Worm (Caenorhabditis elegans) whole organism, young adult: Measurements from ENCODE around the gene srab-7.

Experiments
- B0019.2 ChIP-seq: fragments of 200-800 bp; sonication (Bioruptor generic); conservative IDR thresholded peaks from 2 replicates; pipeline ENCODE4 v1.3.6; 2022; ENCODE audit warnings: missing genetic modification reagents, missing genetic modification characterization, missing compliant biosample characterization
- B0035.1 ChIP-seq: sonication (generic microtip); optimal IDR thresholded peaks from 2 replicates; lab custom pipeline; 2016; ENCODE audit warnings: missing genetic modification characterization, mild to moderate bottlenecking, missing compliant biosample characterization, missing genotype, missing genetic modification reagents
- B0336.3 ChIP-seq: fragments of 200-800 bp; sonication (Bioruptor generic); IDR thresholded peaks from 2 replicates; pipeline ENCODE4 v1.3.6; 2022; ENCODE audit warnings: missing genetic modification characterization, missing compliant biosample characterization
- F10E7.11 ChIP-seq: sonication (generic microtip); optimal IDR thresholded peaks from 2 replicates; lab custom pipeline; 2017; ENCODE audit warnings: mild to moderate bottlenecking, missing genetic modification characterization, moderate library complexity, missing compliant biosample characterization
- F22D6.2 ChIP-seq: sonication (generic microtip); optimal IDR thresholded peaks from 2 replicates; lab custom pipeline; 2016; ENCODE audit warnings: mild to moderate bottlenecking, missing genetic modification characterization, missing compliant biosample characterization
- F49E8.2 ChIP-seq: sonication (generic microtip); optimal IDR thresholded peaks from 3 replicates; lab custom pipeline; 2017; ENCODE audit warnings: missing genetic modification characterization, mild to moderate bottlenecking, missing compliant biosample characterization, antibody characterized with exemption, moderate library complexity; ENCODE audit not compliant: insufficient read depth
- F52B5.7 ChIP-seq: sonication (generic microtip); optimal IDR thresholded peaks from 2 replicates; lab custom pipeline; 2016; ENCODE audit warnings: mild to moderate bottlenecking, missing genetic modification characterization, missing compliant biosample characterization
- F55B11.4 ChIP-seq: sonication (generic microtip); optimal IDR thresholded peaks from 2 replicates; lab custom pipeline; 2016; ENCODE audit warnings: missing compliant biosample characterization, missing genetic modification characterization, borderline replicate concordance; ENCODE audit not compliant: insufficient read depth
- K11D2.4 ChIP-seq: fragments of 200-800 bp; sonication (Bioruptor generic); IDR thresholded peaks from 2 replicates; pipeline ENCODE4 v1.3.6; 2022; ENCODE audit warnings: missing genetic modification reagents, missing genetic modification characterization, missing compliant biosample characterization
- Y53G8AR.9 ChIP-seq: fragments of 200-800 bp; sonication (Bioruptor generic); conservative IDR thresholded peaks from 2 replicates; pipeline ENCODE4 v1.3.6; 2022; ENCODE audit warnings: missing genetic modification reagents, missing genetic modification characterization, missing compliant biosample characterization
- Y56A3A.18 ChIP-seq: fragments of 200-800 bp; sonication (Bioruptor generic); IDR thresholded peaks from 2 replicates; pipeline ENCODE4 v1.3.6; 2022; ENCODE audit warnings: missing genetic modification reagents, missing genetic modification characterization, missing compliant biosample characterization
- Y67H2A.10 ChIP-seq: fragments of 200-800 bp; sonication (Bioruptor generic); conservative IDR thresholded peaks from 2 replicates; pipeline ENCODE4 v1.3.6; 2022; ENCODE audit warnings: missing genetic modification reagents, missing genetic modification characterization, missing compliant biosample characterization
- Y79H2A.3 ChIP-seq: fragments of 200-800 bp; sonication (Bioruptor generic); conservative IDR thresholded peaks from 2 replicates; pipeline ENCODE4 v1.3.6; 2022; ENCODE audit warnings: missing genetic modification reagents, missing genetic modification characterization, missing compliant biosample characterization
- Y95B8A.8 ChIP-seq: fragments of 200-800 bp; sonication (Bioruptor generic); IDR thresholded peaks from 2 replicates; pipeline ENCODE4 v1.3.6; 2022; ENCODE audit warnings: missing genetic modification reagents, missing genetic modification characterization, missing compliant biosample characterization
- ccch-3 ChIP-seq: fragments of 200-800 bp; sonication (Bioruptor generic); optimal IDR thresholded peaks from 2 replicates; lab custom pipeline; 2018; ENCODE audit warnings: mild to moderate bottlenecking, missing genetic modification characterization, missing compliant biosample characterization
- dpff-1 ChIP-seq: sonication (generic microtip); optimal IDR thresholded peaks from 2 replicates; lab custom pipeline; 2017; ENCODE audit warnings: mild to moderate bottlenecking, missing genetic modification characterization, missing compliant biosample characterization
- egrh-3 ChIP-seq: fragments of 200-800 bp; sonication (Bioruptor generic); IDR thresholded peaks from 2 replicates; pipeline ENCODE4 v1.3.6; 2022; ENCODE audit warnings: missing genetic modification reagents, missing genetic modification characterization, missing compliant biosample characterization
- fkh-3 ChIP-seq: sonication (generic microtip); optimal IDR thresholded peaks from 2 replicates; lab custom pipeline; 2016; ENCODE audit warnings: mild to moderate bottlenecking, missing genetic modification characterization, missing compliant biosample characterization
- hrde-1 ChIP-seq: sonication (generic microtip); optimal IDR thresholded peaks from 2 replicates; lab custom pipeline; 2016; ENCODE audit warnings: missing genetic modification characterization, mild to moderate bottlenecking, missing compliant biosample characterization, moderate library complexity, missing genotype, missing genetic modification reagents, borderline replicate concordance
- lin-40 ChIP-seq: sonication (generic microtip); optimal IDR thresholded peaks from 2 replicates; lab custom pipeline; 2016; ENCODE audit warnings: missing genetic modification characterization, mild to moderate bottlenecking, missing compliant biosample characterization, missing genotype, missing genetic modification reagents
- nfya-1 ChIP-seq: sonication (generic microtip); optimal IDR thresholded peaks from 2 replicates; lab custom pipeline; 2017; ENCODE audit warnings: antibody characterized with exemption, missing compliant biosample characterization, missing genetic modification characterization, borderline replicate concordance; ENCODE audit not compliant: insufficient read depth
- nfyb-1 ChIP-seq: fragments of 200-800 bp; sonication (Bioruptor generic); IDR thresholded peaks from 2 replicates; pipeline ENCODE4 v1.3.6; 2022; ENCODE audit warnings: missing genetic modification reagents, missing genetic modification characterization, missing compliant biosample characterization
- nhr-179 ChIP-seq: sonication (generic microtip); optimal IDR thresholded peaks from 2 replicates; lab custom pipeline; 2016; ENCODE audit warnings: mild to moderate bottlenecking, missing genetic modification characterization, missing compliant biosample characterization
- nhr-80 ChIP-seq: sonication (generic microtip); optimal IDR thresholded peaks from 2 replicates; lab custom pipeline; 2016; ENCODE audit warnings: missing genetic modification characterization, missing compliant biosample characterization
- nhr-90 ChIP-seq: sonication (generic microtip); optimal IDR thresholded peaks from 2 replicates; lab custom pipeline; 2016; ENCODE audit warnings: missing genotype, mild to moderate bottlenecking, missing genetic modification characterization, missing compliant biosample characterization
- snpc-4 ChIP-seq, 5 experiments: fragments of 150-350 bp in 1 of 5; sonication (generic microtip) in 4 of 5; optimal IDR thresholded peaks; 2 replicates each; lab custom pipeline; 2014 to 2018; ENCODE audit warnings: missing genetic modification characterization in 5 of 5, missing biosample characterization in 3 of 5, antibody characterized with exemption in 2 of 5, mild to moderate bottlenecking in 2 of 5, missing compliant biosample characterization in 2 of 5, missing genotype in 2 of 5, moderate library complexity in 2 of 5, missing genetic modification reagents in 1 of 5
- somi-1 ChIP-seq: fragments of 200-800 bp; sonication (Bioruptor generic); optimal IDR thresholded peaks from 2 replicates; lab custom pipeline; 2018; ENCODE audit warnings: mild to moderate bottlenecking, missing genetic modification characterization, missing compliant biosample characterization
- tbx-9 ChIP-seq: sonication (generic microtip); optimal IDR thresholded peaks from 2 replicates; lab custom pipeline; 2016; ENCODE audit warnings: borderline replicate concordance, missing genetic modification characterization, inconsistent platforms, missing compliant biosample characterization
- unc-62 ChIP-seq: fragments of 150-350 bp; optimal IDR thresholded peaks from 2 replicates; lab custom pipeline; 2014; ENCODE audit warnings: missing biosample characterization, missing genetic modification reagents, missing genetic modification characterization
- xnd-1 ChIP-seq: sonication (generic microtip); optimal IDR thresholded peaks from 2 replicates; lab custom pipeline; 2016; ENCODE audit warnings: missing genotype, missing genetic modification reagents, missing genetic modification characterization, missing compliant biosample characterization
- zfh-2 ChIP-seq: fragments of 200-800 bp; sonication (Bioruptor generic); conservative IDR thresholded peaks from 2 replicates; pipeline ENCODE4 v1.3.6; 2022; ENCODE audit warnings: missing genetic modification reagents, missing genetic modification characterization, missing compliant biosample characterization
- ztf-18 ChIP-seq: sonication (generic microtip); optimal IDR thresholded peaks from 2 replicates; lab custom pipeline; 2016; ENCODE audit warnings: missing genotype, mild to moderate bottlenecking, missing genetic modification characterization, missing compliant biosample characterization
- ztf-28 ChIP-seq: fragments of 200-800 bp; sonication (Bioruptor generic); IDR thresholded peaks from 2 replicates; pipeline ENCODE4 v1.3.6; 2022; ENCODE audit warnings: missing genetic modification reagents, missing genetic modification characterization, missing compliant biosample characterization

Gene srab-7

DNA sequence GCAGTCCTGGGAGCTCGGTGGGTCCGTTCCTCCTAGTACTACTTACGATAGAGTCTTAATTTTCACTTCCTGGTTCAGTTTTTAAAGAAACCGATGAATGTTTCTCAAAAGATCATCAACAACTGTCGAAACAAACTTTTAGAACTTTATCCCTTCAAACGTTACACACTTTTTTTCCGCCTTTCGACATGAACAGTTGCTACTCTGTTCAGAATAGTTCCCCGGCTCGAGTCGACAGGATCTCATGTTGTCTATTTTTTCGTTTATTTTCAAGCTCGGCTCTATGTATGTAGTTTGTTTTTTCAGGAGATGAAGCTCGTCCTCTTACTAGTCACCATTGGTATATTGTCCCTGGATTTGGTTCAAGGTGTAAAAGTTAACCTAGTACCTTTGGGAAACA, 1.8 kb upstream of the srab-7 start, which contains the start of gene exh-1:
Gene exh-1, plus strand, starts transcription at position 301 of the 400 bp plus-strand sequence.
- no peak for TF ChIP-seq snpc-4 (GFP tag; optimal IDR thresholded peaks at IDR 0.05; lab: Kevin White, UChicago)
- no peak for TF ChIP-seq snpc-4 (tag; optimal IDR thresholded peaks at IDR 0.05; lab: Kevin White, UChicago)
- TF ChIP-seq ccch-3 (GFP tag; lab: Kevin White, UChicago) = no peak
- TF ChIP-seq nfya-1 (tag; lab: Kevin White, UChicago) = no peak
- TF ChIP-seq xnd-1 (tag; lab: Kevin White, UChicago) = no peak
- no peak for TF ChIP-seq fkh-3 (tag; lab: Kevin White, UChicago)
- no peak for TF ChIP-seq hrde-1
- TF ChIP-seq B0019.2 (GFP tag; lab: Robert Waterston, UW) = no peak
- no peak for TF ChIP-seq somi-1 (GFP tag; lab: Kevin White, UChicago)

DNA sequence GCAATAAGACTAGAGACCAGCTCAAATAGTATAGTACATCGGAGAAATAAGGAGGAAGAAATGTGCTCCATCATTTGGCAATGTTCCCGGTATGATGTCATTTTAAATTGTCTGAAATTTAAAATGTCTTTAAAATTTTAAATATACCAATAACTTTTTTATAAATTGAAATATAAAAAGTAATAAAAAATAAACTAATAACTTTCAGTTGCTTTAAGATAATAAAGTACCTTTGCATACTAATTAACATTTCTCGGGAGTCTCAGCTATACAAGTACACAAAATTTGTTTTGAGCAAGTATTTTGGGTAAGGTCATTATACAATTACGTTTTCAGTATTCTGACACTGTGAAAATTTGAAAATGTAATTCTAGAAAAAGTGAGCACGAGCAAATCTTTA, 3.1 kb downstream of the srab-7 start, which contains the start of gene srab-6:
Gene srab-6, minus strand, starts transcription at position 101 of the 400 bp plus-strand sequence.
- no peak for TF ChIP-seq nfyb-1 (GFP tag; lab: Robert Waterston, UW)
- TF ChIP-seq ztf-18 (tag; lab: Kevin White, UChicago) = no peak
- no peak for TF ChIP-seq F52B5.7 (tag; lab: Kevin White, UChicago)
- no peak for TF ChIP-seq F10E7.11
- no peak for TF ChIP-seq Y53G8AR.9 (GFP tag; lab: Robert Waterston, UW)
- TF ChIP-seq nhr-179 (tag; lab: Kevin White, UChicago) = no peak
- no peak for TF ChIP-seq dpff-1 (tag; lab: Kevin White, UChicago)
- no peak for TF ChIP-seq F55B11.4 (tag; lab: Kevin White, UChicago)
- TF ChIP-seq snpc-4 (GFP tag; optimal IDR thresholded peaks at IDR 0.05; lab: Kevin White, UChicago) = no peak
- no peak for TF ChIP-seq snpc-4 (tag; optimal IDR thresholded peaks at IDR 0.05; lab: Kevin White, UChicago)
- no peak for TF ChIP-seq Y79H2A.3 (GFP tag; lab: Robert Waterston, UW)
- TF ChIP-seq Y56A3A.18 (GFP tag; lab: Robert Waterston, UW) = no peak
- no peak for TF ChIP-seq xnd-1 (tag; lab: Kevin White, UChicago)
- no peak for TF ChIP-seq unc-62 (GFP tag; lab: Kevin White, UChicago)
- no peak for TF ChIP-seq nhr-90
- TF ChIP-seq tbx-9 = no peak
- no peak for TF ChIP-seq B0035.1 (tag; lab: Kevin White, UChicago)

ce11 chrV:3149910-3150428, 5.0 kb downstream of the srab-7 start:
- TF ChIP-seq ztf-28 (GFP tag; lab: Robert Waterston, UW) (peak; percentile 40; the same call in 1 of the 2 replicates), egrh-3 (GFP tag; lab: Robert Waterston, UW) (peak; percentile 39; the same call in 1 of the 2 replicates), lin-40 (tag; lab: Kevin White, UChicago) (no peak), snpc-4 (GFP tag; optimal IDR thresholded peaks at IDR 0.05; lab: Kevin White, UChicago) (no peak), snpc-4 (tag; optimal IDR thresholded peaks at IDR 0.05; lab: Kevin White, UChicago) (peak in 2 of 4 experiments; percentile 58 to 86), Y67H2A.10 (GFP tag; lab: Robert Waterston, UW) (no peak), zfh-2 (GFP tag; lab: Robert Waterston, UW) (peak; percentile 89), K11D2.4 (no peak)

- TF ChIP-seq F49E8.2 (tag; lab: Kevin White, UChicago) (no peak), B0336.3 (no peak), nhr-80 (tag; lab: Kevin White, UChicago) (no peak), F22D6.2 (no peak), Y95B8A.8 (GFP tag; lab: Robert Waterston, UW) (no peak)
- TF ChIP-seq, all 124 proteins: peak for 0
These were observed 8.0 kb downstream of the srab-7 start, which contains the start of gene srab-11 for ce11 chrV:3146932-3147331. Gene srab-11 (minus strand): TSS chrV:3147032.
